Worm (Caenorhabditis elegans) whole organism, young adult: Measurements from ENCODE around the gene srx-2.

ENCODE experiments used
- Y53G8AR.9 ChIP-seq: fragments of 200-800 bp; sonication (Bioruptor generic); conservative IDR thresholded peaks from 2 replicates; pipeline ENCODE4 v1.3.6; 2022; ENCODE audit warnings: missing genetic modification reagents, missing genetic modification characterization, missing compliant biosample characterization
- ekl-4 ChIP-seq: fragments of 200-800 bp; sonication (Bioruptor generic); IDR thresholded peaks from 2 replicates; pipeline ENCODE4 v1.3.6; 2022; ENCODE audit warnings: missing genetic modification reagents, missing genetic modification characterization, missing compliant biosample characterization
- ztf-22 ChIP-seq: fragments of 200-800 bp; sonication (Bioruptor generic); optimal IDR thresholded peaks from 2 replicates; lab custom pipeline; 2018; ENCODE audit warnings: mild to moderate bottlenecking, missing genetic modification characterization, moderate library complexity, missing compliant biosample characterization

DNA sequence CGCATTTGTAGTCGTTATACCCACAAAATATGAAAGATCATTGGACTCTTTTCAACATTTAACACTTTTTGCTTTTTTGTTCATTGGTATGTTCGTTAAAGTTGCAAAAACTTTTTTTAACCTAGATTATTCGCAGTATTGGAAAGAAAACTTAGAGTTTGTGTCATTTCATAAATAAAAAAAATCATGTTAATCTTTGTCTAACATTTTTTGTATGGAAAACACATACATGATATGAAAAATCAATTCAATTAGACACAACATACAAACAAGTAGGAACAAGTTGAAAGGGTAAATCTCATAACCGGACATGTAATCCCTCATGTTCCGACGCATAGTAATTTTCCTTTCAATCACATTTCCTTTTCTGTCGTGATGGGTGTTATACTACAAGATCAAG lies 8.1 kb upstream of the srx-2 start, which contains the start of gene F59E11.2:
- no peak for TF ChIP-seq ekl-4 (GFP tag; lab: Robert Waterston, UW)
- no peak for TF ChIP-seq ztf-22
- TF ChIP-seq Y53G8AR.9: no peak
